Fruit fly (Drosophila melanogaster): ENCODE results near the gene CG14712.

The CG14712 gene

dm6 chr3R:11673955-11674663 lies 45.5 kb downstream of the CG14712 start, which contains the start of gene CG14715 (continued):
- TF ChIP-seq H15 (GFP tag; IDR thresholded peaks at IDR 0.05) (no peak), Camta (GFP tag; optimal IDR thresholded peaks at IDR 0.05) (peak; percentile 18), CG1233 (GFP tag; optimal IDR thresholded peaks at IDR 0.05) (peak; percentile 32), kay (GFP tag; optimal IDR thresholded peaks at IDR 0.05) (peak; percentile 11), CG11504 (tag; optimal IDR thresholded peaks at IDR 0.05) (peak; percentile 74), her (GFP tag; optimal IDR thresholded peaks at IDR 0.05) (no peak), CG6272 (GFP tag; IDR thresholded peaks at IDR 0.05) (no peak), CG11560 (tag; IDR thresholded peaks at IDR 0.05) (no peak), CG13894 (tag; optimal IDR thresholded peaks at IDR 0.05) (peak; percentile 4), hth (optimal IDR thresholded peaks at IDR 0.05) (no peak), ranshi (GFP tag; IDR thresholded peaks at IDR 0.05) (peak; percentile 64), Rx (GFP tag; IDR thresholded peaks at IDR 0.05) (0 out of 2 replicates have a peak, but pooled peaks have one; percentile 14), Blimp-1 (GFP tag; optimal IDR thresholded peaks at IDR 0.05) (peak; percentile 37), CG7987 (GFP tag; optimal IDR thresholded peaks at IDR 0.05) (no peak), HLH54F (GFP tag; optimal IDR thresholded peaks at IDR 0.05) (peak; percentile 4), mld (GFP tag; IDR thresholded peaks at IDR 0.05; ENCODE audit: partially characterized antibody) (no peak), CG17568 (GFP tag; optimal IDR thresholded peaks at IDR 0.05) (no peak), esg (GFP tag; conservative IDR thresholded peaks at IDR 0.05) (no peak; the same call in 1 of the 2 replicates), stwl (tag; optimal IDR thresholded peaks at IDR 0.05) (peak; percentile 69), nau (GFP tag; optimal IDR thresholded peaks at IDR 0.05) (no peak), Lhr (GFP tag; optimal IDR thresholded peaks at IDR 0.05) (peak; percentile 89), Mrtf (GFP tag; IDR thresholded peaks at IDR 0.05) (no peak), CG1603 (tag; optimal IDR thresholded peaks at IDR 0.05) (no peak), Bdp1 (GFP tag; optimal IDR thresholded peaks at IDR 0.05) (no peak), Fer2 (tag; optimal IDR thresholded peaks at IDR 0.05) (no peak), CG12219 (GFP tag; optimal IDR thresholded peaks at IDR 0.05) (no peak), ci (GFP tag; IDR thresholded peaks at IDR 0.05) (no peak), HmgZ (tag; optimal IDR thresholded peaks at IDR 0.05) (peak; percentile 67), sim (GFP tag; IDR thresholded peaks at IDR 0.05) (no peak), CG12391 (tag; optimal IDR thresholded peaks at IDR 0.05) (peak; percentile 76), sens (GFP tag) (peak; percentile 87), NC2β (GFP tag; optimal IDR thresholded peaks at IDR 0.05) (peak; percentile 47), lilli (GFP tag; optimal IDR thresholded peaks at IDR 0.05) (peak; percentile 71), E2f2 (GFP tag; IDR thresholded peaks at IDR 0.05) (peak; percentile 94), ewg (GFP tag; optimal IDR thresholded peaks at IDR 0.05) (no peak), Med (GFP tag) (peak; percentile 55), ac (GFP tag; optimal IDR thresholded peaks at IDR 0.05) (no peak), E2f1 (GFP tag; IDR thresholded peaks at IDR 0.05) (peak; percentile 57), CG10654 (GFP tag; optimal IDR thresholded peaks at IDR 0.05) (peak; percentile 26), Mad (GFP tag; optimal IDR thresholded peaks at IDR 0.05) (no peak), BtbVII (GFP tag; optimal IDR thresholded peaks at IDR 0.05) (no peak), z (GFP tag; IDR thresholded peaks at IDR 0.05) (no peak), maf-S (GFP tag; optimal IDR thresholded peaks at IDR 0.05) (no peak), D (optimal IDR thresholded peaks at IDR 0.05) (no peak), D (GFP tag; optimal IDR thresholded peaks at IDR 0.05) (no peak), CG17361 (GFP tag; IDR thresholded peaks at IDR 0.05) (peak; percentile 60; the same call in 2 of the 3 replicates), Meics (GFP tag; optimal IDR thresholded peaks at IDR 0.05) (peak; percentile 6), dmrt11E (tag; optimal IDR thresholded peaks at IDR 0.05) (peak; percentile 35), pzg (GFP tag; optimal IDR thresholded peaks at IDR 0.05) (peak; percentile 56), tna (GFP tag; IDR thresholded peaks at IDR 0.05; ENCODE audit: partially characterized antibody) (no peak), TFAM (GFP tag; optimal IDR thresholded peaks at IDR 0.05) (no peak)

Data from whole organism, embryonic.